ENCODE assay signal across 6 worm cellular contexts in the genomic region with DNA sequence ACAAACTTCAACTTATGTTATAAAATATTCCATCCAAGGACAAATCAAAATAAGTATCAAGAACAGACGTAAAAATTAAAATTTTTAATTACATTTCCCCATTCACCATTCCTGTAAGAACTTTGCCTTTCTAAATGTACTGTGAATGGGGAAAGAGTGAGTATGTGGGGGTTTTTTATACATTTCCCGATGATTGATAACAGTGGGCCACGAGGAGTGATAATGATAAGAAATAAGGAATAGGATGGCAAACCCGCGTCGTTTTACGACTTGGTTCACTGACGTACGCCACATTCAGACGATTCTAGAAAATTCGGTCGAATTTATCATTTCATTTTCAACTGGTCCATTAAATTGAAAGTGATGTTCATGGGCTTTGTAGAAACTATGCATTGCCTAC.
A peak's percentile ranks its signal among the peaks of the same experiment; 100 is the strongest.
TF ChIP-seq lines count a peak whose summit lies in the region.

cdd-1 (minus strand) TSS at position 151 of the 400 bp plus-strand sequence.

TF ChIP-seq in whole organism, L1 larva, 84 proteins besides CTCF, POLR2A, EP300 and RAD21 (continues in another document):
- TF ChIP-seq grh-1 (GFP tag; IDR thresholded peaks at IDR 0.05; lab: Robert Waterston, UW) = 0 out of 2 replicates have a peak, but pooled peaks have one; percentile 5
- TF ChIP-seq lin-13 (GFP tag; optimal IDR thresholded peaks at IDR 0.05; lab: Kevin White, UChicago) = no peak
- TF ChIP-seq lin-14 (GFP tag; optimal IDR thresholded peaks at IDR 0.05; lab: Kevin White, UChicago) = peak; percentile 34
- peak in 1 of 2 experiments; percentile 72 for TF ChIP-seq lin-35 (GFP tag; optimal IDR thresholded peaks at IDR 0.05; lab: Kevin White, UChicago)
- TF ChIP-seq ceh-63 (GFP tag; optimal IDR thresholded peaks at IDR 0.05; lab: Kevin White, UChicago) = no peak
- TF ChIP-seq nhr-77 (tag; optimal IDR thresholded peaks at IDR 0.05; lab: Kevin White, UChicago) = no peak
- no peak for TF ChIP-seq hlh-4 (tag; optimal IDR thresholded peaks at IDR 0.05; lab: Kevin White, UChicago)
- TF ChIP-seq nhr-85 (tag; lab: Kevin White, UChicago) = peak; percentile 73
- no peak for TF ChIP-seq nhr-28 (tag; optimal IDR thresholded peaks at IDR 0.05; lab: Kevin White, UChicago)
- no peak for TF ChIP-seq unc-130 (tag; optimal IDR thresholded peaks at IDR 0.05; lab: Kevin White, UChicago)
- TF ChIP-seq nhr-71 (tag; optimal IDR thresholded peaks at IDR 0.05; lab: Kevin White, UChicago) = peak; percentile 68
- no peak for TF ChIP-seq pqm-1 (tag; optimal IDR thresholded peaks at IDR 0.05; lab: Kevin White, UChicago)
- peak; percentile 56 for TF ChIP-seq blmp-1 (tag; optimal IDR thresholded peaks at IDR 0.05; lab: Kevin White, UChicago)
- TF ChIP-seq mep-1 (tag; optimal IDR thresholded peaks at IDR 0.05; lab: Kevin White, UChicago) = no peak

TF ChIP-seq in whole organism, L2 larva, 48 proteins besides CTCF, POLR2A, EP300 and RAD21 (continues in another document):
- TF ChIP-seq nhr-25 (tag; optimal IDR thresholded peaks at IDR 0.05; lab: Kevin White, UChicago) (no peak), mab-5 (tag; optimal IDR thresholded peaks at IDR 0.05; lab: Kevin White, UChicago) (no peak), ceh-82 (tag; optimal IDR thresholded peaks at IDR 0.05; lab: Kevin White, UChicago) (no peak), nhr-77 (tag; optimal IDR thresholded peaks at IDR 0.05; lab: Kevin White, UChicago) (no peak), lin-39 (tag; optimal IDR thresholded peaks at IDR 0.05; lab: Kevin White, UChicago) (no peak), peb-1 (tag; optimal IDR thresholded peaks at IDR 0.05; lab: Kevin White, UChicago) (no peak), ZK546.5 (tag; optimal IDR thresholded peaks at IDR 0.05; lab: Kevin White, UChicago) (no peak), elt-1 (tag; optimal IDR thresholded peaks at IDR 0.05; lab: Kevin White, UChicago) (no peak), F13H6.1 (tag; optimal IDR thresholded peaks at IDR 0.05; lab: Kevin White, UChicago) (peak; percentile 43), unc-39 (tag; optimal IDR thresholded peaks at IDR 0.05; lab: Kevin White, UChicago) (no peak), sma-3 (GFP tag; optimal IDR thresholded peaks at IDR 0.05; lab: Kevin White, UChicago) (peak; percentile 44), nhr-12 (tag; optimal IDR thresholded peaks at IDR 0.05; lab: Kevin White, UChicago) (no peak), aly-2 (tag; optimal IDR thresholded peaks at IDR 0.05; lab: Kevin White, UChicago) (no peak), nhr-21 (tag; optimal IDR thresholded peaks at IDR 0.05; lab: Kevin White, UChicago) (no peak), C34F6.9 (tag; optimal IDR thresholded peaks at IDR 0.05; lab: Kevin White, UChicago) (no peak), ama-1 (optimal IDR thresholded peaks at IDR 0.05; lab: Kevin White, UChicago) (peak; percentile 19)

TF ChIP-seq in whole organism, L3 larva, 47 proteins besides CTCF, POLR2A, EP300 and RAD21 (continues in another document):
- TF ChIP-seq ZK546.5 (tag; optimal IDR thresholded peaks at IDR 0.05; lab: Kevin White, UChicago) = no peak
- peak; percentile 17 for TF ChIP-seq nfya-1 (tag; optimal IDR thresholded peaks at IDR 0.05; lab: Kevin White, UChicago; ENCODE audit: insufficient read depth)
- peak; percentile 7 for TF ChIP-seq jun-1 (tag; optimal IDR thresholded peaks at IDR 0.05; lab: Kevin White, UChicago)
- TF ChIP-seq pqm-1 (tag; optimal IDR thresholded peaks at IDR 0.05; lab: Kevin White, UChicago) = peak; percentile 72
- TF ChIP-seq ceh-9 (tag; optimal IDR thresholded peaks at IDR 0.05; lab: Kevin White, UChicago) = no peak
- no peak for TF ChIP-seq nhr-28 (tag; optimal IDR thresholded peaks at IDR 0.05; lab: Kevin White, UChicago)
- peak; percentile 38 for TF ChIP-seq fos-1 (tag; optimal IDR thresholded peaks at IDR 0.05; lab: Kevin White, UChicago)
- no peak for TF ChIP-seq lsy-12 (tag; optimal IDR thresholded peaks at IDR 0.05; lab: Kevin White, UChicago)
- no peak for TF ChIP-seq nhr-77 (tag; optimal IDR thresholded peaks at IDR 0.05; lab: Kevin White, UChicago)
- TF ChIP-seq aly-2 (tag; optimal IDR thresholded peaks at IDR 0.05; lab: Kevin White, UChicago) = no peak
- no peak for TF ChIP-seq lin-15B (tag; optimal IDR thresholded peaks at IDR 0.05; lab: Kevin White, UChicago)
- peak; percentile 5 for TF ChIP-seq R02D3.7 (tag; optimal IDR thresholded peaks at IDR 0.05; lab: Kevin White, UChicago)
- TF ChIP-seq daf-12 (tag; optimal IDR thresholded peaks at IDR 0.05; lab: Kevin White, UChicago) = no peak
- TF ChIP-seq nhr-76 (tag; optimal IDR thresholded peaks at IDR 0.05; lab: Kevin White, UChicago) = no peak
- TF ChIP-seq nhr-25 (tag; optimal IDR thresholded peaks at IDR 0.05; lab: Kevin White, UChicago) = no peak
- TF ChIP-seq elt-2 (tag; optimal IDR thresholded peaks at IDR 0.05; lab: Kevin White, UChicago) = peak; percentile 96

TF ChIP-seq in whole organism, L4 larva, 104 proteins besides CTCF, POLR2A, EP300 and RAD21 (continues in another document):
- TF ChIP-seq daf-8 (GFP tag; IDR thresholded peaks at IDR 0.05; lab: Robert Waterston, UW) = no peak
- peak; percentile 75 for TF ChIP-seq dve-1 (tag; optimal IDR thresholded peaks at IDR 0.05; lab: Kevin White, UChicago; ENCODE audit: insufficient read depth)
- TF ChIP-seq mdt-29 (GFP tag; IDR thresholded peaks at IDR 0.05; lab: Robert Waterston, UW) = peak; percentile 78
- no peak for TF ChIP-seq ama-1 (optimal IDR thresholded peaks at IDR 0.05; lab: Kevin White, UChicago)
- TF ChIP-seq pqm-1 (tag; optimal IDR thresholded peaks at IDR 0.05; lab: Kevin White, UChicago) = peak; percentile 36
- peak; percentile 28 for TF ChIP-seq gei-8 (GFP tag; optimal IDR thresholded peaks at IDR 0.05; lab: Kevin White, UChicago)
- peak; percentile 53 for TF ChIP-seq nhr-28 (tag; optimal IDR thresholded peaks at IDR 0.05; lab: Kevin White, UChicago)
- TF ChIP-seq Y75B8A.6 (GFP tag; IDR thresholded peaks at IDR 0.05; lab: Robert Waterston, UW) = no peak
- TF ChIP-seq nhr-10 (tag; optimal IDR thresholded peaks at IDR 0.05; lab: Kevin White, UChicago) = no peak
- no peak for TF ChIP-seq nhr-42 (GFP tag; IDR thresholded peaks at IDR 0.05; lab: Robert Waterston, UW)
- TF ChIP-seq lim-7 (GFP tag; IDR thresholded peaks at IDR 0.05; lab: Robert Waterston, UW) = no peak
- TF ChIP-seq mxl-3 (GFP tag; optimal IDR thresholded peaks at IDR 0.05; lab: Kevin White, UChicago) = peak; percentile 73
- TF ChIP-seq hlh-30 (tag; optimal IDR thresholded peaks at IDR 0.05; lab: Kevin White, UChicago; ENCODE audit: insufficient read depth) = peak; percentile 64
- no peak for TF ChIP-seq ceh-44 (GFP tag; IDR thresholded peaks at IDR 0.05; lab: Robert Waterston, UW)
- no peak for TF ChIP-seq ceh-62 (tag; optimal IDR thresholded peaks at IDR 0.05; lab: Kevin White, UChicago)
- no peak for TF ChIP-seq vab-7 (GFP tag; IDR thresholded peaks at IDR 0.05; lab: Robert Waterston, UW)

TF ChIP-seq in whole organism, late embryonic, 69 proteins besides CTCF, POLR2A, EP300 and RAD21:
- no peak for TF ChIP-seq gmeb-2 (tag; optimal IDR thresholded peaks at IDR 0.05; lab: Kevin White, UChicago)
- peak; percentile 89 for TF ChIP-seq elt-2 (tag; optimal IDR thresholded peaks at IDR 0.05; lab: Kevin White, UChicago)
- no peak for TF ChIP-seq odd-2 (tag; optimal IDR thresholded peaks at IDR 0.05; lab: Kevin White, UChicago)
- no peak for TF ChIP-seq K02D7.2 (tag; optimal IDR thresholded peaks at IDR 0.05; lab: Kevin White, UChicago)
- TF ChIP-seq unc-42 (tag; optimal IDR thresholded peaks at IDR 0.05; lab: Kevin White, UChicago) = no peak

TF ChIP-seq in whole organism, young adult, 124 proteins besides CTCF, POLR2A, EP300 and RAD21:
- TF ChIP-seq ZK185.1 (tag; optimal IDR thresholded peaks at IDR 0.05; lab: Kevin White, UChicago; ENCODE audit: poor library complexity, severe bottlenecking) (no peak), ceh-40 (GFP tag; IDR thresholded peaks at IDR 0.05; lab: Robert Waterston, UW) (no peak), gei-17 (GFP tag; optimal IDR thresholded peaks at IDR 0.05; lab: Kevin White, UChicago) (no peak), lin-40 (tag; optimal IDR thresholded peaks at IDR 0.05; lab: Kevin White, UChicago) (peak; percentile 50), tbp1 (GFP tag; optimal IDR thresholded peaks at IDR 0.05; lab: Kevin White, UChicago) (peak; percentile 26), dox-1 (GFP tag; IDR thresholded peaks at IDR 0.05; lab: Robert Waterston, UW) (no peak), snpc-3.4 (tag; optimal IDR thresholded peaks at IDR 0.05; lab: Kevin White, UChicago) (no peak), nhr-179 (tag; optimal IDR thresholded peaks at IDR 0.05; lab: Kevin White, UChicago) (no peak), efl-1 (GFP tag; optimal IDR thresholded peaks at IDR 0.05; lab: Kevin White, UChicago) (no peak), nhr-120 (GFP tag; IDR thresholded peaks at IDR 0.05; lab: Robert Waterston, UW) (no peak), nhr-80 (tag; optimal IDR thresholded peaks at IDR 0.05; lab: Kevin White, UChicago) (peak; percentile 73), aptf-3 (GFP tag; IDR thresholded peaks at IDR 0.05; lab: Robert Waterston, UW) (no peak), ztf-25 (GFP tag; IDR thresholded peaks at IDR 0.05; lab: Robert Waterston, UW) (no peak), hsf-1 (GFP tag; IDR thresholded peaks at IDR 0.05; lab: Robert Waterston, UW) (peak; percentile 71; the same call in 1 of the 2 replicates), T07F8.4 (tag; optimal IDR thresholded peaks at IDR 0.05; lab: Kevin White, UChicago) (no peak), madf-10 (tag; optimal IDR thresholded peaks at IDR 0.05; lab: Kevin White, UChicago) (peak; percentile 0)
TF ChIP-seq in whole organism, young adult: peak in this region for 5.
